Worm (Caenorhabditis elegans) whole organism, L4 larva: Measurements from ENCODE around the gene F56B6.6.

ENCODE experiments used
- F49E8.2 ChIP-seq: sonication (generic microtip); optimal IDR thresholded peaks from 2 replicates; lab custom pipeline; 2016; ENCODE audit warnings: missing compliant biosample characterization, mild to moderate bottlenecking, missing genetic modification characterization, borderline replicate concordance
- ZK546.5 ChIP-seq, 2 experiments: sonication (generic microtip); optimal IDR thresholded peaks; 2 replicates each; lab custom pipeline; 2017; ENCODE audit warnings: missing biosample characterization in 2 of 2, missing genetic modification characterization in 2 of 2
- ces-1 ChIP-seq: fragments of 150-350 bp; sonication (generic microtip); optimal IDR thresholded peaks from 4 replicates; lab custom pipeline; 2014; ENCODE audit warnings: missing biosample characterization, missing genetic modification reagents, missing genetic modification characterization
- dpl-1 ChIP-seq: fragments of 150-350 bp; optimal IDR thresholded peaks from 2 replicates; lab custom pipeline; 2014; ENCODE audit warnings: missing biosample characterization, missing genetic modification reagents, missing genetic modification characterization
- egl-27 ChIP-seq: sonication (generic microtip); optimal IDR thresholded peaks from 3 replicates; lab custom pipeline; 2017; ENCODE audit warnings: missing biosample characterization, missing genetic modification reagents, missing genetic modification characterization
- lin-13 ChIP-seq: fragments of 150-350 bp; optimal IDR thresholded peaks from 2 replicates; lab custom pipeline; 2014; ENCODE audit warnings: missing biosample characterization, missing genetic modification reagents, missing genetic modification characterization
- lin-39 ChIP-seq: fragments of 150-350 bp; optimal IDR thresholded peaks from 2 replicates; lab custom pipeline; 2014; ENCODE audit warnings: missing biosample characterization, missing genetic modification reagents, missing genetic modification characterization
- mep-1 ChIP-seq: fragments of 150-350 bp; sonication (generic microtip); optimal IDR thresholded peaks from 3 replicates; lab custom pipeline; 2014; ENCODE audit warnings: missing biosample characterization, missing genetic modification characterization
- nhr-11 ChIP-seq: fragments of 150-350 bp; optimal IDR thresholded peaks from 2 replicates; lab custom pipeline; 2014; ENCODE audit warnings: missing biosample characterization, missing genetic modification characterization
- nhr-28 ChIP-seq: fragments of 150-350 bp; optimal IDR thresholded peaks from 2 replicates; lab custom pipeline; 2014; ENCODE audit warnings: missing biosample characterization, missing genetic modification characterization
- pha-4 ChIP-seq, 2 experiments: fragments of 150-350 bp in 1 of 2; fragments of 200-800 bp in 1 of 2; sonication (Bioruptor generic) in 1 of 2; IDR thresholded peaks in 1 of 2; optimal IDR thresholded peaks in 1 of 2; 2 replicates each; pipeline versions ENCODE4 v1.3.6 to Lab custom; 2014 to 2022; ENCODE audit warnings: missing genetic modification characterization in 2 of 2, missing genetic modification reagents in 2 of 2, missing biosample characterization in 1 of 2, missing compliant biosample characterization in 1 of 2
- skn-1 ChIP-seq: fragments of 150-350 bp; optimal IDR thresholded peaks from 2 replicates; lab custom pipeline; 2014; ENCODE audit warnings: missing biosample characterization, missing genetic modification characterization
- unc-62 ChIP-seq, 3 experiments: fragments of 150-350 bp in 1 of 3; sonication (generic microtip); optimal IDR thresholded peaks in 2 of 3; peaks in 1 of 3; 1 replicate in 1 of 3; 2 replicates in 2 of 3; lab custom pipeline; 2014 to 2017; ENCODE audit warnings: missing biosample characterization in 3 of 3, missing genetic modification characterization in 3 of 3, missing genetic modification reagents in 3 of 3, missing genotype in 1 of 3
- zag-1 ChIP-seq: fragments of 150-350 bp; optimal IDR thresholded peaks from 2 replicates; lab custom pipeline; 2014; ENCODE audit warnings: missing biosample characterization, missing genetic modification characterization

- TF ChIP-seq mep-1 (tag; lab: Kevin White, UChicago) (no peak), skn-1 (no peak), dpl-1 (GFP tag; lab: Kevin White, UChicago) (no peak), unc-62 (GFP tag; optimal IDR thresholded peaks at IDR 0.05 in 1 of 2; lab: Kevin White, UChicago) (no peak), unc-62 (tag; optimal IDR thresholded peaks at IDR 0.05; lab: Kevin White, UChicago) (no peak), F49E8.2 (tag; lab: Kevin White, UChicago) (no peak), pha-4 (GFP tag; IDR thresholded peaks at IDR 0.05; lab: Robert Waterston, UW) (no peak), pha-4 (tag; optimal IDR thresholded peaks at IDR 0.05; lab: Kevin White, UChicago) (no peak), lin-39 (tag; lab: Kevin White, UChicago) (no peak), lin-13 (GFP tag; lab: Kevin White, UChicago) (no peak), nhr-28 (tag; lab: Kevin White, UChicago) (no peak), ZK546.5 (tag; optimal IDR thresholded peaks at IDR 0.05; lab: Kevin White, UChicago) (no peak), nhr-11 (tag; lab: Kevin White, UChicago) (no peak), zag-1 (no peak), ces-1 (GFP tag; lab: Kevin White, UChicago) (no peak), egl-27 (no peak)
These were observed 5.2 kb upstream of the F56B6.6 start for ce11 chrX:3538067-3538466.
